In the genomic region with DNA sequence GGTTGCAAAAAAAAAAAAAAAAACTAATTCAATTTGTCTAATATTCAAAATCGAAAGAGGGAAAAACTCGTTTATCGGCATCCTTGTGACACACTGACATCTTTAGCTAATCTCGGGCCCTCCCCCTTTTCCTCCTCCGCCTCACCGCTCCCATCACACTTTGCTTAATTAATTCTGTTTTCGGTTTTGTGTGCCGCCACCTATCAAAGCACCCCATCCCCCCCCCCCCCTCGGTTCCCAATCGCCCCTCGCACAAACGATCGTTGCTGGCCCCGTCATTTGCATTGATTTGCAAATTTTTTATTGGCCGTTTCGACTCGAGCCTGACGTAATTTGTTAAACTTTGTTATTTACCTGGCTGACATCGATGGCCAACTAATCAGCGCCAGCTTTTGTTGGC, we compare ENCODE assay signal across 4 fruit fly cellular contexts.
TF ChIP-seq lines count a peak whose summit lies in the region.

No protein-coding gene starts in this region.

- TF ChIP-seq CTCF in whole organism, embryonic (GFP tag; optimal IDR thresholded peaks at IDR 0.05; lab: Kevin White, UChicago), result no peak

TF ChIP-seq in whole organism, adult, 20 proteins besides CTCF, POLR2A, EP300 and RAD21:
- TF ChIP-seq Crg-1 (GFP tag; optimal IDR thresholded peaks at IDR 0.05; lab: Kevin White, UChicago) (no peak), tj (GFP tag; optimal IDR thresholded peaks at IDR 0.05; lab: Kevin White, UChicago) (peak; percentile 31)

TF ChIP-seq in whole organism, embryonic, 481 proteins besides CTCF, POLR2A, EP300 and RAD21:
- TF ChIP-seq CG14667 (GFP tag; IDR thresholded peaks at IDR 0.05; lab: Robert Waterston, UW), result no peak
- TF ChIP-seq twi (tag; optimal IDR thresholded peaks at IDR 0.05; lab: Kevin White, UChicago), result no peak
- TF ChIP-seq CG6175 (GFP tag; IDR thresholded peaks at IDR 0.05; lab: Robert Waterston, UW), result 0 out of 3 replicates have a peak, but pooled peaks have one; percentile 39
- TF ChIP-seq CG12769 (tag; optimal IDR thresholded peaks at IDR 0.05; lab: Kevin White, UChicago), result peak; percentile 60
- TF ChIP-seq D19A (tag; optimal IDR thresholded peaks at IDR 0.05; lab: Kevin White, UChicago), result no peak
- peak; percentile 65; the same call in 1 of the 2 replicates for TF ChIP-seq rib (GFP tag; IDR thresholded peaks at IDR 0.05; lab: Robert Waterston, UW)
- TF ChIP-seq CG12659 (GFP tag; optimal IDR thresholded peaks at IDR 0.05; lab: Kevin White, UChicago), result no peak
- peak; percentile 9 for TF ChIP-seq abd-A (tag; optimal IDR thresholded peaks at IDR 0.05; lab: Kevin White, UChicago)
- TF ChIP-seq stwl (tag; optimal IDR thresholded peaks at IDR 0.05; lab: Kevin White, UChicago), result no peak
- TF ChIP-seq CG16863 (GFP tag; optimal IDR thresholded peaks at IDR 0.05; lab: Kevin White, UChicago), result no peak
- TF ChIP-seq exex (tag; optimal IDR thresholded peaks at IDR 0.05; lab: Kevin White, UChicago), result peak; percentile 10
- TF ChIP-seq Hr39 (optimal IDR thresholded peaks at IDR 0.05; lab: Kevin White, UChicago), result peak; percentile 52
- TF ChIP-seq jigr1 (GFP tag; IDR thresholded peaks at IDR 0.05; lab: Robert Waterston, UW), result no peak
- peak; percentile 38 for TF ChIP-seq Med (GFP tag; lab: Kevin White, UChicago)
- peak; percentile 66; the same call in 1 of the 4 replicates for TF ChIP-seq chinmo (GFP tag; IDR thresholded peaks at IDR 0.05; lab: Robert Waterston, UW; ENCODE audit: partially characterized antibody)
- peak; percentile 79 for TF ChIP-seq crol (GFP tag; IDR thresholded peaks at IDR 0.05; lab: Robert Waterston, UW)
- TF ChIP-seq vvl (GFP tag; IDR thresholded peaks at IDR 0.05; lab: Robert Waterston, UW), result peak; percentile 82
- no peak for TF ChIP-seq h (optimal IDR thresholded peaks at IDR 0.05; lab: Kevin White, UChicago)
- no peak for TF ChIP-seq BEAF-32 (GFP tag; optimal IDR thresholded peaks at IDR 0.05; lab: Kevin White, UChicago)
- no peak for TF ChIP-seq gem (tag; optimal IDR thresholded peaks at IDR 0.05; lab: Kevin White, UChicago)
- no peak for TF ChIP-seq CG17186 (GFP tag; optimal IDR thresholded peaks at IDR 0.05; lab: Kevin White, UChicago)

TF ChIP-seq in whole organism, prepupa, 60 proteins besides CTCF, POLR2A, EP300 and RAD21:
- TF ChIP-seq CG6276 (GFP tag; optimal IDR thresholded peaks at IDR 0.05; lab: Kevin White, UChicago), result peak; percentile 6
- TF ChIP-seq Eip75B (GFP tag; optimal IDR thresholded peaks at IDR 0.05; lab: Kevin White, UChicago), result no peak
- 0 out of 3 replicates have a peak, but pooled peaks have one; percentile 15 for TF ChIP-seq eg (GFP tag; IDR thresholded peaks at IDR 0.05; lab: Robert Waterston, UW)

TF ChIP-seq in whole organism, wandering third instar larva, 38 proteins besides CTCF, POLR2A, EP300 and RAD21:
- TF ChIP-seq CG9705 (GFP tag; optimal IDR thresholded peaks at IDR 0.05; lab: Kevin White, UChicago) (no peak), OdsH (GFP tag; optimal IDR thresholded peaks at IDR 0.05; lab: Kevin White, UChicago) (no peak), Rel (GFP tag; optimal IDR thresholded peaks at IDR 0.05; lab: Kevin White, UChicago) (no peak), Rel (tag; optimal IDR thresholded peaks at IDR 0.05; lab: Kevin White, UChicago) (peak; percentile 67), Abd-B (GFP tag; optimal IDR thresholded peaks at IDR 0.05; lab: Kevin White, UChicago) (no peak)
